Worm (Caenorhabditis elegans) whole organism, L3 larva: ENCODE data around the gene dpy-6.

Experiments used
- ama-1 ChIP-seq: fragments of 150-350 bp; optimal IDR thresholded peaks from 2 replicates; lab custom pipeline; 2018
- ceh-16 ChIP-seq: sonication (generic microtip); optimal IDR thresholded peaks from 2 replicates; lab custom pipeline; 2017; ENCODE audit warnings: missing biosample characterization, missing genetic modification characterization
- ceh-9 ChIP-seq: sonication (generic microtip); optimal IDR thresholded peaks from 2 replicates; lab custom pipeline; 2018; ENCODE audit warnings: missing biosample characterization, missing genetic modification characterization
- daf-12 ChIP-seq: fragments of 150-350 bp; optimal IDR thresholded peaks from 2 replicates; lab custom pipeline; 2014; ENCODE audit warnings: missing biosample characterization, missing genetic modification reagents, missing genetic modification characterization
- elt-2 ChIP-seq: sonication (generic microtip); optimal IDR thresholded peaks from 2 replicates; lab custom pipeline; 2016; ENCODE audit warnings: missing genetic modification reagents, mild to moderate bottlenecking, missing genetic modification characterization, missing compliant biosample characterization
- elt-3 ChIP-seq, 3 experiments: fragments of 150-350 bp in 1 of 3; sonication (generic microtip) in 2 of 3; optimal IDR thresholded peaks; 2 replicates in 2 of 3; 4 replicates in 1 of 3; lab custom pipeline; 2014 to 2017; ENCODE audit warnings: missing biosample characterization in 3 of 3, missing genetic modification characterization in 3 of 3
- fos-1 ChIP-seq: fragments of 150-350 bp; optimal IDR thresholded peaks from 2 replicates; lab custom pipeline; 2014; ENCODE audit warnings: missing biosample characterization, missing genetic modification characterization
- nhr-11 ChIP-seq: fragments of 150-350 bp; optimal IDR thresholded peaks from 2 replicates; lab custom pipeline; 2014; ENCODE audit warnings: missing biosample characterization, missing genetic modification characterization
- nhr-237 ChIP-seq: fragments of 150-350 bp; optimal IDR thresholded peaks from 2 replicates; lab custom pipeline; 2014; ENCODE audit warnings: missing biosample characterization, missing genetic modification characterization
- nhr-77 ChIP-seq: fragments of 150-350 bp; optimal IDR thresholded peaks from 2 replicates; lab custom pipeline; 2014; ENCODE audit warnings: missing biosample characterization, missing genetic modification characterization
- pha-4 ChIP-seq: fragments of 150-350 bp; optimal IDR thresholded peaks from 2 replicates; lab custom pipeline; 2014; ENCODE audit warnings: missing biosample characterization, missing genetic modification reagents, missing genetic modification characterization
- snpc-4 ChIP-seq: fragments of 150-350 bp; optimal IDR thresholded peaks from 2 replicates; lab custom pipeline; 2014; ENCODE audit warnings: missing biosample characterization, missing genetic modification characterization
- unc-39 ChIP-seq: sonication (generic microtip); optimal IDR thresholded peaks from 4 replicates; lab custom pipeline; 2017; ENCODE audit warnings: missing biosample characterization, missing genetic modification characterization
- unc-62 ChIP-seq: fragments of 150-350 bp; sonication (generic microtip); optimal IDR thresholded peaks from 4 replicates; lab custom pipeline; 2014; ENCODE audit warnings: missing biosample characterization, missing genetic modification reagents, missing genetic modification characterization

ce11 chrX:8489886-8490285 is 34.4 kb upstream of the dpy-6 start:
- TF ChIP-seq nhr-11: no peak
- no peak for TF ChIP-seq nhr-77
- TF ChIP-seq ceh-9: no peak
- TF ChIP-seq daf-12: no peak
- TF ChIP-seq unc-39 (tag; lab: Kevin White, UChicago): no peak
- no peak for TF ChIP-seq elt-3 (tag; optimal IDR thresholded peaks at IDR 0.05; lab: Kevin White, UChicago)
- TF ChIP-seq ama-1 (lab: Kevin White, UChicago): no peak
- TF ChIP-seq snpc-4 (tag; lab: Kevin White, UChicago): no peak
- TF ChIP-seq unc-62 (GFP tag; lab: Kevin White, UChicago): no peak
- TF ChIP-seq elt-2 (tag; lab: Kevin White, UChicago): no peak
- TF ChIP-seq fos-1 (tag; lab: Kevin White, UChicago): no peak
- no peak for TF ChIP-seq nhr-237 (tag; lab: Kevin White, UChicago)
- no peak for TF ChIP-seq pha-4 (tag; lab: Kevin White, UChicago)
- no peak for TF ChIP-seq ceh-16 (tag; lab: Kevin White, UChicago)
